Worm (Caenorhabditis elegans): Measurements from ENCODE around the gene mab-5.

- no peak for TF ChIP-seq fkh-10 (GFP tag; optimal IDR thresholded peaks at IDR 0.05)
- TF ChIP-seq zip-11 (GFP tag; IDR thresholded peaks at IDR 0.05), result no peak
- no peak for TF ChIP-seq ceh-20 (GFP tag; IDR thresholded peaks at IDR 0.05)
- no peak for TF ChIP-seq mep-1 (tag; optimal IDR thresholded peaks at IDR 0.05)
- no peak for TF ChIP-seq egl-27 (tag; optimal IDR thresholded peaks at IDR 0.05)
Observed at ce11 chrIII:7819866-7820265, 36.6 kb upstream of the mab-5 start.
